Fruit fly (Drosophila melanogaster): Measurements from ENCODE around the gene ringer.

The ringer gene

dm6 chr3L:16385880-16386584, 26.8 kb upstream of the ringer start, which contains the start of the genes Agpat3 and RAF2 (continued):
- TF ChIP-seq CG9797 (GFP tag; optimal IDR thresholded peaks at IDR 0.05), result peak; percentile 72
- peak; percentile 73 for TF ChIP-seq gem (tag; optimal IDR thresholded peaks at IDR 0.05)
- TF ChIP-seq CG17359 (tag; optimal IDR thresholded peaks at IDR 0.05), result peak; percentile 35
- peak; percentile 52 for TF ChIP-seq fd96Cb (tag; optimal IDR thresholded peaks at IDR 0.05)
- TF ChIP-seq crol (GFP tag; IDR thresholded peaks at IDR 0.05), result no peak
- TF ChIP-seq pb (GFP tag; optimal IDR thresholded peaks at IDR 0.05), result no peak
- TF ChIP-seq Aef1 (GFP tag; IDR thresholded peaks at IDR 0.05), result peak; percentile 38
- TF ChIP-seq CG10654 (GFP tag; optimal IDR thresholded peaks at IDR 0.05), result peak; percentile 12
- peak; percentile 19 for TF ChIP-seq Max (GFP tag; optimal IDR thresholded peaks at IDR 0.05)
- no peak for TF ChIP-seq CG2875 (GFP tag; optimal IDR thresholded peaks at IDR 0.05)
- peak; percentile 42 for TF ChIP-seq al (GFP tag; IDR thresholded peaks at IDR 0.05)
- TF ChIP-seq dimm (GFP tag; IDR thresholded peaks at IDR 0.05), result no peak
- TF ChIP-seq ewg (GFP tag; optimal IDR thresholded peaks at IDR 0.05), result peak; percentile 4
- TF ChIP-seq nau (GFP tag; optimal IDR thresholded peaks at IDR 0.05), result no peak
- peak; percentile 45 for TF ChIP-seq CG10366 (GFP tag; IDR thresholded peaks at IDR 0.05)
- peak; percentile 14 for TF ChIP-seq CG18476 (GFP tag; optimal IDR thresholded peaks at IDR 0.05)
- TF ChIP-seq CG12391 (tag; optimal IDR thresholded peaks at IDR 0.05), result peak; percentile 73
- TF ChIP-seq phol (tag; optimal IDR thresholded peaks at IDR 0.05), result peak; percentile 60
- no peak for TF ChIP-seq CG17186 (GFP tag; optimal IDR thresholded peaks at IDR 0.05)
- TF ChIP-seq CG11695 (GFP tag; IDR thresholded peaks at IDR 0.05), result peak; percentile 53; the same call in 1 of the 3 replicates
- TF ChIP-seq CG33557 (GFP tag; optimal IDR thresholded peaks at IDR 0.05), result no peak
- TF ChIP-seq Jarid2 (GFP tag; optimal IDR thresholded peaks at IDR 0.05), result no peak
- TF ChIP-seq Rfx (GFP tag; IDR thresholded peaks at IDR 0.05), result peak; percentile 61
- TF ChIP-seq CG43689 (GFP tag; IDR thresholded peaks at IDR 0.05), result no peak
- TF ChIP-seq tll (GFP tag; optimal IDR thresholded peaks at IDR 0.05), result peak in 1 of 2 experiments; percentile 46
- TF ChIP-seq CG4404 (GFP tag; IDR thresholded peaks at IDR 0.05), result no peak
- peak; percentile 64 for TF ChIP-seq CG6689 (GFP tag; IDR thresholded peaks at IDR 0.05)
- peak; percentile 80 for TF ChIP-seq gfzf (GFP tag; optimal IDR thresholded peaks at IDR 0.05)
- TF ChIP-seq sens (GFP tag), result peak; percentile 38
- TF ChIP-seq Dref (GFP tag; IDR thresholded peaks at IDR 0.05), result peak; percentile 11; the same call in 1 of the 2 replicates
- peak; percentile 66 for TF ChIP-seq CG30403 (GFP tag; optimal IDR thresholded peaks at IDR 0.05)
- TF ChIP-seq Xrp1 (GFP tag; IDR thresholded peaks at IDR 0.05), result 0 out of 2 replicates have a peak, but pooled peaks have one; percentile 28
- TF ChIP-seq CG31441 (GFP tag; IDR thresholded peaks at IDR 0.05), result peak; percentile 53
- TF ChIP-seq ind (GFP tag; optimal IDR thresholded peaks at IDR 0.05), result peak; percentile 54
- TF ChIP-seq Hmr (GFP tag; optimal IDR thresholded peaks at IDR 0.05), result peak; percentile 36
- TF ChIP-seq Sox100B (GFP tag; optimal IDR thresholded peaks at IDR 0.05), result peak; percentile 32
- peak; percentile 44 for TF ChIP-seq pzg (GFP tag; optimal IDR thresholded peaks at IDR 0.05)
- peak; percentile 9 for TF ChIP-seq zfh2 (GFP tag; optimal IDR thresholded peaks at IDR 0.05)
- no peak for TF ChIP-seq psq (GFP tag; optimal IDR thresholded peaks at IDR 0.05)
- TF ChIP-seq Nf-YB (GFP tag; optimal IDR thresholded peaks at IDR 0.05), result peak; percentile 6
- TF ChIP-seq bab2 (GFP tag; optimal IDR thresholded peaks at IDR 0.05), result peak; percentile 40
- no peak for TF ChIP-seq ara (GFP tag; IDR thresholded peaks at IDR 0.05)
- peak; percentile 68; the same call in 2 of the 3 replicates for TF ChIP-seq CG7357 (GFP tag; IDR thresholded peaks at IDR 0.05)
- TF ChIP-seq CG11085 (GFP tag; IDR thresholded peaks at IDR 0.05), result no peak
- TF ChIP-seq CG9932 (GFP tag; IDR thresholded peaks at IDR 0.05), result peak; percentile 64
- no peak for TF ChIP-seq prd (optimal IDR thresholded peaks at IDR 0.05)
- TF ChIP-seq prd (GFP tag; IDR thresholded peaks at IDR 0.05), result peak; percentile 67; the same call in 2 of the 3 replicates
- no peak for TF ChIP-seq eve (GFP tag; optimal IDR thresholded peaks at IDR 0.05)
- TF ChIP-seq CG8290 (GFP tag; optimal IDR thresholded peaks at IDR 0.05), result no peak
- peak in 1 of 2 experiments; percentile 9 for TF ChIP-seq CG8290 (tag; optimal IDR thresholded peaks at IDR 0.05)
- peak; percentile 85 for TF ChIP-seq Ets65A (GFP tag)

Measured in whole organism, embryonic.